Fruit fly (Drosophila melanogaster): ENCODE measurements around the gene Oatp33Ea.

- TF ChIP-seq Crg-1 (GFP tag; optimal IDR thresholded peaks at IDR 0.05) (no peak), Mnt (GFP tag; optimal IDR thresholded peaks at IDR 0.05) (no peak), cic (GFP tag; optimal IDR thresholded peaks at IDR 0.05) (no peak), tj (GFP tag; optimal IDR thresholded peaks at IDR 0.05) (no peak), kay (GFP tag; ENCODE audit: borderline replicate concordance) (no peak), Hr96 (GFP tag; optimal IDR thresholded peaks at IDR 0.05) (no peak), Clk (GFP tag; optimal IDR thresholded peaks at IDR 0.05) (no peak), CG11617 (GFP tag; optimal IDR thresholded peaks at IDR 0.05) (no peak), CG7101 (tag; optimal IDR thresholded peaks at IDR 0.05) (no peak), bab1 (GFP tag; optimal IDR thresholded peaks at IDR 0.05) (no peak), CG1620 (GFP tag; optimal IDR thresholded peaks at IDR 0.05) (no peak), CG33017 (tag; optimal IDR thresholded peaks at IDR 0.05) (no peak)
These were observed 23.1 kb upstream of the Oatp33Ea start for dm6 chr2L:12468813-12469212.
